Fruit fly (Drosophila melanogaster) whole organism, wandering third instar larva: ENCODE measurements around the gene CG8861.

Source experiments
- CG9705 ChIP-seq: fragments of 200-800 bp; sonication (Bioruptor generic); optimal IDR thresholded peaks from 2 replicates; lab custom pipeline; 2018; ENCODE audit warnings: missing biosample characterization, mild to moderate bottlenecking, missing genetic modification characterization
- CrebA ChIP-seq: fragments of 200-800 bp; sonication (Bioruptor generic); optimal IDR thresholded peaks from 2 replicates; lab custom pipeline; 2016; ENCODE audit warnings: missing biosample characterization, mild to moderate bottlenecking, missing genetic modification characterization, borderline replicate concordance
- Dif ChIP-seq: fragments of 200-275, 200-300 bp; sonication (Bioruptor generic); optimal IDR thresholded peaks from 2 replicates; lab custom pipeline; 2018; ENCODE audit warnings: missing biosample characterization, missing genetic modification characterization; ENCODE audit not compliant: partially characterized antibody
- HLH106 ChIP-seq: fragments of 200-800 bp; optimal IDR thresholded peaks from 3 replicates; lab custom pipeline; 2019; ENCODE audit warnings: missing biosample characterization, mild to moderate bottlenecking, missing genetic modification characterization, moderate library complexity
- Hnf4 ChIP-seq: fragments of 200-800 bp; sonication (Bioruptor generic); optimal IDR thresholded peaks from 2 replicates; lab custom pipeline; 2016; ENCODE audit warnings: missing biosample characterization, mild to moderate bottlenecking, missing genetic modification characterization
- Hr78 ChIP-seq: fragments of >200 bp; optimal IDR thresholded peaks from 2 replicates; lab custom pipeline; 2017; ENCODE audit warnings: missing biosample characterization, missing genetic modification characterization
- Hr83 ChIP-seq: fragments of 200-300 bp; sonication (Bioruptor generic); optimal IDR thresholded peaks from 2 replicates; lab custom pipeline; 2016; ENCODE audit warnings: missing biosample characterization, mild to moderate bottlenecking, missing genetic modification characterization, moderate library complexity; ENCODE audit not compliant: poor library complexity, severe bottlenecking
- Myc ChIP-seq: fragments of >200 bp; optimal IDR thresholded peaks from 2 replicates; lab custom pipeline; 2017
- OdsH ChIP-seq: fragments of 200-800 bp; sonication (Bioruptor generic); optimal IDR thresholded peaks from 2 replicates; lab custom pipeline; 2016; ENCODE audit warnings: missing biosample characterization, mild to moderate bottlenecking, missing genetic modification characterization
- Rel ChIP-seq, 2 experiments: fragments of 200-800 bp; sonication (Bioruptor generic) in 1 of 2; optimal IDR thresholded peaks; 2 replicates in 1 of 2; 3 replicates in 1 of 2; lab custom pipeline; 2016 to 2019; ENCODE audit warnings: mild to moderate bottlenecking in 2 of 2, missing biosample characterization in 2 of 2, missing genetic modification characterization in 2 of 2, moderate library complexity in 1 of 2
- Sp1 ChIP-seq: fragments of 200-800 bp; sonication (Bioruptor generic); optimal IDR thresholded peaks from 3 replicates; lab custom pipeline; 2019; ENCODE audit warnings: missing biosample characterization, mild to moderate bottlenecking, missing genetic modification characterization, moderate library complexity
- Vsx2 ChIP-seq: fragments of 200-300, 225-300 bp; sonication (Bioruptor generic); optimal IDR thresholded peaks from 2 replicates; lab custom pipeline; 2018; ENCODE audit warnings: missing biosample characterization, missing genetic modification characterization; ENCODE audit not compliant: partially characterized antibody
- br ChIP-seq: fragments of 200-800 bp; sonication (Bioruptor generic); optimal IDR thresholded peaks from 2 replicates; lab custom pipeline; 2016; ENCODE audit warnings: missing biosample characterization, missing genetic modification characterization
- brk ChIP-seq: fragments of 200-800 bp; sonication (Bioruptor generic); optimal IDR thresholded peaks from 2 replicates; lab custom pipeline; 2016; ENCODE audit warnings: missing biosample characterization, mild to moderate bottlenecking, missing genetic modification characterization
- dl ChIP-seq, 2 experiments: fragments of 175-275, 200-275 bp in 1 of 2; fragments of 200-275 bp in 1 of 2; sonication (Bioruptor generic); optimal IDR thresholded peaks; lab custom pipeline; 2018; ENCODE audit warnings: mild to moderate bottlenecking in 2 of 2, missing biosample characterization in 2 of 2, missing genetic modification characterization in 2 of 2, moderate library complexity in 2 of 2; ENCODE audit not compliant: partially characterized antibody in 2 of 2, insufficient read depth in 1 of 2
- dmrt93B ChIP-seq: fragments of 200-800 bp; sonication (Bioruptor generic); optimal IDR thresholded peaks from 2 replicates; lab custom pipeline; 2018; ENCODE audit warnings: missing biosample characterization, mild to moderate bottlenecking, missing genetic modification characterization
- ey ChIP-seq: fragments of 200-800 bp; sonication (Bioruptor generic); optimal IDR thresholded peaks from 2 replicates; lab custom pipeline; 2016; ENCODE audit warnings: missing biosample characterization, missing genetic modification characterization
- foxo ChIP-seq, 2 experiments: fragments of 200-800 bp; sonication (Bioruptor generic); optimal IDR thresholded peaks; 2 replicates in 1 of 2; 3 replicates in 1 of 2; lab custom pipeline; 2016 to 2017; ENCODE audit warnings: missing biosample characterization in 2 of 2, missing genetic modification characterization in 2 of 2
- fru ChIP-seq: fragments of 200-800 bp; sonication (Bioruptor generic); optimal IDR thresholded peaks from 3 replicates; lab custom pipeline; 2016; ENCODE audit warnings: missing biosample characterization, mild to moderate bottlenecking, missing genetic modification characterization
- h ChIP-seq: fragments of 200-800 bp; sonication (Bioruptor generic); optimal IDR thresholded peaks from 3 replicates; lab custom pipeline; 2016; ENCODE audit warnings: missing biosample characterization, mild to moderate bottlenecking, missing genetic modification characterization
- pan ChIP-seq: fragments of >200 bp; optimal IDR thresholded peaks from 2 replicates; lab custom pipeline; 2017
- psq ChIP-seq: fragments of 200-800 bp; sonication (Bioruptor generic); optimal IDR thresholded peaks from 3 replicates; lab custom pipeline; 2017; ENCODE audit warnings: missing biosample characterization, mild to moderate bottlenecking, missing genetic modification characterization, moderate library complexity
- rgr ChIP-seq: fragments of 200-800 bp; sonication (Bioruptor generic); optimal IDR thresholded peaks from 3 replicates; lab custom pipeline; 2016; ENCODE audit warnings: missing biosample characterization, mild to moderate bottlenecking, missing genetic modification characterization
- sage ChIP-seq: fragments of 200-800 bp; sonication (Bioruptor generic); optimal IDR thresholded peaks from 2 replicates; lab custom pipeline; 2016; ENCODE audit warnings: missing biosample characterization, mild to moderate bottlenecking, missing genetic modification characterization
- sv ChIP-seq: fragments of 200-800 bp; sonication (Bioruptor generic); optimal IDR thresholded peaks from 3 replicates; lab custom pipeline; 2016; ENCODE audit warnings: missing biosample characterization, missing genetic modification characterization
- woc ChIP-seq: sonication (Bioruptor generic); optimal IDR thresholded peaks from 2 replicates; lab custom pipeline; 2016; ENCODE audit warnings: missing biosample characterization, mild to moderate bottlenecking, missing genetic modification characterization

Gene CG8861

DNA sequence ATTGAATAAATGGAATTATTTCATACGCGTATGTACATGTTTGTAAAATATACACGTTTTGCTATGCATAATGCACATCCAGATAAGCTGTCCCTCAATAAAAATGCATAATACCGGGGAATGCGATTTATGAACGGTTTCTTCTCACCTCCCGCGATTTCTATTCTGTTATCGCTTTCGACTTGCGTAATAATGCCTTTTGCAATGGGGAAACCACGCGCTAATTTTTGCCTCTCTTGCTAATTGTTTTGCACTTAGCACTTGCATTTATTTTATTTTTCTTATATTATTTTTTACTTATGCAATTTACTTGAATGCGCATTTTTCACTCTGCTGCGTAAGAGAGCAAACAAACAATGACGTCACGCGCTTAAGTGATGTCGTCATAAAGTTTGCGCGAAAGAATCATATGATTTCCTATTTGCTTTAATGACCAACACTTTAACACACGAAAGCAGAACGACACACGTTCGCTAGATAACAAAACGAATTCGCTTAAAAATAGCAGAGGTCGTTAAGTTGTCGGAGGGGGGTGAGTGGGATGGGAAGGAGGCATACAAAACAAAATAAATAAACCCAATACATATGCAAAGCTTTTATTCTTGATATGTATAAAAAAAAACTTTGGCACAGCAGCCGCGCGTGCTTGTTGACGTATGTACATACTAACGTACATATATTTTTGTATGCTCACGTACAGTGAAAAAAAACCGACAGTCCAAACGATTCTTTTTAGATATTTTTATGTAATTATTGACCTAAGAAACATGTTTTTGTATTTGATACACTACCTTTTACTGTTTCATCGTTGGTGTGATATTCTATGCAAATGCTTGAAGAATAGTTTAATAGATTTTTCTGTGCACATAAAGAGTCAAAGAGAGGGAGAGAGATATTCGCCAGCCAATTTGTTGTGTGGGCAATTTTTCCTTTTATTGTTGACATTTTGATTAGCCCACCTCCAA, 23.4 kb upstream of the CG8861 start:
- TF ChIP-seq h (GFP tag; lab: Kevin White, UChicago) = peak; percentile 73
- TF ChIP-seq brk (GFP tag; lab: Kevin White, UChicago) = peak; percentile 27
- TF ChIP-seq fru (GFP tag; lab: Kevin White, UChicago) = peak; percentile 59
- peak; percentile 66 for TF ChIP-seq rgr (GFP tag; lab: Kevin White, UChicago)
- TF ChIP-seq Rel (GFP tag; optimal IDR thresholded peaks at IDR 0.05; lab: Kevin White, UChicago) = no peak
- TF ChIP-seq Rel (tag; optimal IDR thresholded peaks at IDR 0.05; lab: Kevin White, UChicago) = peak; percentile 84
- TF ChIP-seq OdsH (GFP tag; lab: Kevin White, UChicago) = peak; percentile 60
- TF ChIP-seq woc (GFP tag; lab: Kevin White, UChicago) = peak; percentile 8
- peak; percentile 12 for TF ChIP-seq Sp1
- no peak for TF ChIP-seq Dif (GFP tag; lab: Kevin White, UChicago)
- TF ChIP-seq Myc (lab: Kevin White, UChicago) = no peak
- no peak for TF ChIP-seq Hr78 (GFP tag; lab: Kevin White, UChicago)
- peak; percentile 25 for TF ChIP-seq dmrt93B (GFP tag; lab: Kevin White, UChicago)
- peak; percentile 64 for TF ChIP-seq ey (GFP tag; lab: Kevin White, UChicago)
- TF ChIP-seq HLH106 (tag; lab: Kevin White, UChicago) = peak; percentile 4
- TF ChIP-seq CG9705 = no peak
- peak in 1 of 2 experiments; percentile 49 for TF ChIP-seq foxo (GFP tag; optimal IDR thresholded peaks at IDR 0.05; lab: Kevin White, UChicago)
- peak; percentile 31 for TF ChIP-seq br (GFP tag; lab: Kevin White, UChicago)
- peak; percentile 52 for TF ChIP-seq sv (GFP tag; lab: Kevin White, UChicago)
- peak; percentile 17 for TF ChIP-seq pan

DNA sequence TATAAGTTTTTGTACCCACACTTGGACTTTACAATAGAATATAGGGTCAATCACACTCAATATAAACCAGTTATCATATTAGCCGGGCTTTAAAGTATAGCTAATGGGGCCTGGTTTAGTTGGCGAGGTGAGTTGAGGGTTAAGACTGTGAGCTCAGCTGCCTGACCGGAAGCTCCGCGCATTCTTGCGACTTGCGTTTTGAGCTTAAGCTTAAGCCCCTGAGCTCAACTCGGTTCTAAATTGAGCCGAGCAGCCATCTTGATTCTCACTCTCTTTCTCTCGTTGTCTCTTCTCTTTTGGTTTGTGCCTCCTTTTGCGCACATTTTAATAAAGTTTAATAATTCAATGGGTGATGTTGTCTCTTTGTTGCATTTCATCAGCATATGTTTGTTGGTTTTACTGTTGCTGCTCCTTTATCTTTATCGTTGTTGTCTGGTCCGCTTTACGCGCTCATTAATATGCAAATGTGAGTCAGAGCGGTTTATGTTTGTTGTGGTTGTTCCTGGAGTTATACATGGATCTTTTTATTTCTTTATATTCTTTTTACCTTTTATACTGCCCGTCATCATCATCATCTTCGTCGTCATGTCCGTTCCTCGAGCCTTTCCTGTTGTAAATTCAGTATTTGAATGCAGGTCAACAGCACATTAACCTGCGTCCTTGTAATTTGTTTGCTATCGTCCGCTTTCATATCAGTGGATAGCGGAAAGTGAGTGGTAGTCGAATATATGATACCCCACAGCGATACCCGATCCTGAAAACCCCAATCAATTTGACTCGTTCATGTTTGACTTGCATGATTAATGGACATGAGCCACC, 22.5 kb upstream of the CG8861 start:
- TF ChIP-seq pan (peak; percentile 22), Rel (GFP tag; optimal IDR thresholded peaks at IDR 0.05; lab: Kevin White, UChicago) (peak; percentile 23), Rel (tag; optimal IDR thresholded peaks at IDR 0.05; lab: Kevin White, UChicago) (no peak), psq (peak; percentile 87), brk (GFP tag; lab: Kevin White, UChicago) (no peak)

DNA sequence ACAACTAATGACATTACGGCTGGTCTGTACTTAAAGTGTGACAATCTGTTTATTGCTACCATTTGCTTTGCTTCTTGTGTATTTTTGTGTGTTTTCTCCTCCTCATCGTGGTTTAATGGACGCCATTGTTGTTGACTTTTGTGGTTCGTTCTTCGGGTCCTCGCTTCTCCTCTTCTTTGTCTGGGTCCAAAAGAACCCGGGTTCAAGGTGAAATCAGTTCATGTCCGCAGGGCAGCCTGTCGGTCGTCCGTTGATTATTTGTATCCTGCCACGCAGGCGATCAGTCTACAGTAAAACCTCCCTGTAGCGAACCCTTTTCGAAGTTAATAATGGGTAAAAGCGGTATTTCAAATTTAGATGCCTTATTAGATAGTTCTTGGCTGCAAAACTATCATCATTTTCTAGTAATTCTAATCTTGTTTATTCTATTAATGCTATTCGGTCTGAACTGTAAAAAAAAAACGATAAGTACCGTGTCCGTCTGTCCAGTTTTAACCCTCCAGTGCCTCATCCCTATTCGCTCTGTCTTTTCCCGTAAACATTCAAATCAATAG, 21.0 kb upstream of the CG8861 start:
- peak; percentile 42 for TF ChIP-seq ey (GFP tag; lab: Kevin White, UChicago)
- peak; percentile 33 for TF ChIP-seq dmrt93B (GFP tag; lab: Kevin White, UChicago)
- TF ChIP-seq pan = no peak
- peak; percentile 62 for TF ChIP-seq woc (GFP tag; lab: Kevin White, UChicago)
- peak; percentile 51 for TF ChIP-seq rgr (GFP tag; lab: Kevin White, UChicago)
- TF ChIP-seq Hnf4 = peak; percentile 33
- TF ChIP-seq br (GFP tag; lab: Kevin White, UChicago) = peak; percentile 57
- no peak for TF ChIP-seq sage
- TF ChIP-seq fru (GFP tag; lab: Kevin White, UChicago) = peak; percentile 51
- TF ChIP-seq h (GFP tag; lab: Kevin White, UChicago) = peak; percentile 57
- TF ChIP-seq foxo (GFP tag; optimal IDR thresholded peaks at IDR 0.05; lab: Kevin White, UChicago) = peak in 1 of 2 experiments; percentile 55
- TF ChIP-seq psq = peak; percentile 53
- no peak for TF ChIP-seq Hr83 (GFP tag; lab: Kevin White, UChicago)
- TF ChIP-seq CG9705 = no peak
- TF ChIP-seq Sp1 = peak; percentile 36
- no peak for TF ChIP-seq Vsx2 (GFP tag; lab: Kevin White, UChicago)
- no peak for TF ChIP-seq Hr78 (GFP tag; lab: Kevin White, UChicago)

DNA sequence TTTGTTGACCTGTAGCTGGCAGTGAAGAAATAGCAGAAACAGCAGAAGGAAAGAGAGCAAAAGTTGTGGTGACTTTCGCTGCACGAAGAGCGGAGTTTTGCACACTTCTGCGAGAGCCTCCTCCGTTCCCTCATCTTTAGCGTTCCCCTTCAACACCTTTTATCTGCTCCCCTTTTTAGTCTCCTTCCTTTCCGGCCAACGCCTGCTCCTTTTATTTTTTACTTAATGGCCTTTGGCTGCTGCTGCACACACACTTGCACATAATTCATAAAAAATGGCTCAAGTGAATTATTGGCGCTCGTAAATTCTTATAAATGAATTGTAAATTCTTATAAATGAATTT, 20.0 kb upstream of the CG8861 start:
- TF ChIP-seq Dif (GFP tag; lab: Kevin White, UChicago) (peak; percentile 40), CG9705 (no peak), CrebA (no peak), dl (GFP tag; optimal IDR thresholded peaks at IDR 0.05; lab: Kevin White, UChicago; ENCODE audit: insufficient read depth in 1 of 2, partially characterized antibody in 2 of 2) (peak in 1 of 2 experiments; percentile 18), psq (peak; percentile 89)
